Worm (Caenorhabditis elegans): ENCODE data around the gene akap-1.
A peak's percentile ranks its signal among the peaks of the same experiment; 100 is the strongest.

akap-1 gene

DNA sequence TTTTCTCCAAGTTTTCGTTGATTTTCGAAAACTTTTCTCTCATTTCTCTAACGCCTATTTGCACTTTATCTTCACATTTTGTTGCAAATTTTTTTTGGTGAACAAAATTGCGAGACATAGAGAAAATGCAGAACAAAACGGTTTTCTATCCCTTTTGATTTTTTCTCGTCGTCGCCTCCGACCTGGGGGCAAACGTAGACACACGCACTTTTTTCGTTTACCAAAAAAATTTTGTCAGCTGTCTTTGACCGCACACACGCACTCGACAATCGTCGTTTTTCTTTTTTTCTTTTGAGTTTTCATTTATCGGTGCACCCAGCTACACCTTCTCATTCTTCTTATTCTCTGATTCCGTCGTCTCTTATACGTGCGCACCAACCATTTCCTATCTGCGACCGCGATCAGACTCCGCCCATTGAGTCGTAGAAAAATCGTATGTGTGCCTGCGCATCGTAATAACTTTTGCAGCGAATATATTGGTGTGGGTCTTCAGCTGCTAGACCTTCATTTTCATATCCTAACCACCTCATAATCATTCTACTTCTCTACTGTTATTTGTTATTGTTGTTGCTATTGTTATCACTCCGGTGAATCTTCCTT, 9.2 kb downstream of the akap-1 start (continued):
- TF ChIP-seq egl-13 (tag; optimal IDR thresholded peaks at IDR 0.05) (no peak), elt-2 (tag; optimal IDR thresholded peaks at IDR 0.05) (no peak), dpl-1 (GFP tag; optimal IDR thresholded peaks at IDR 0.05) (peak; percentile 8 to 35 (median 19)), nhr-237 (tag; optimal IDR thresholded peaks at IDR 0.05) (peak; percentile 24), unc-130 (tag; optimal IDR thresholded peaks at IDR 0.05) (peak; percentile 57), ceh-8 (GFP tag; optimal IDR thresholded peaks at IDR 0.05) (no peak), nhr-77 (tag; optimal IDR thresholded peaks at IDR 0.05) (peak; percentile 53), ama-1 (optimal IDR thresholded peaks at IDR 0.05) (no peak), aha-1 (tag; optimal IDR thresholded peaks at IDR 0.05) (no peak), fkh-10 (GFP tag; optimal IDR thresholded peaks at IDR 0.05) (no peak), lin-35 (GFP tag; optimal IDR thresholded peaks at IDR 0.05) (peak in 1 of 2 experiments; percentile 54), irx-1 (tag; optimal IDR thresholded peaks at IDR 0.05) (peak; percentile 67), nhr-76 (tag; optimal IDR thresholded peaks at IDR 0.05) (no peak)

- TF ChIP-seq blmp-1 (tag; optimal IDR thresholded peaks at IDR 0.05) (peak; percentile 94), pqm-1 (tag; optimal IDR thresholded peaks at IDR 0.05) (no peak), jun-1 (tag; optimal IDR thresholded peaks at IDR 0.05) (no peak), lsy-2 (tag; optimal IDR thresholded peaks at IDR 0.05) (peak; percentile 46 to 59), nhr-85 (tag) (peak; percentile 96), swsn-7 (tag; optimal IDR thresholded peaks at IDR 0.05) (peak; percentile 4), xbp-1 (tag; optimal IDR thresholded peaks at IDR 0.05) (no peak), nhr-19 (GFP tag; conservative IDR thresholded peaks at IDR 0.05) (peak; percentile 35), F16B12.6 (tag; optimal IDR thresholded peaks at IDR 0.05) (no peak), mep-1 (tag; optimal IDR thresholded peaks at IDR 0.05) (peak; percentile 65), efl-3 (GFP tag; optimal IDR thresholded peaks at IDR 0.05) (peak; percentile 34), efl-1 (optimal IDR thresholded peaks at IDR 0.05) (peak in 1 of 2 experiments; percentile 4), efl-1 (GFP tag; optimal IDR thresholded peaks at IDR 0.05 in 1 of 2) (no peak), elt-3 (tag; optimal IDR thresholded peaks at IDR 0.05) (peak in 1 of 6 experiments; percentile 27), C04F5.9 (tag; optimal IDR thresholded peaks at IDR 0.05) (no peak), lin-39 (tag; optimal IDR thresholded peaks at IDR 0.05) (peak; percentile 58), nhr-90 (tag; optimal IDR thresholded peaks at IDR 0.05; ENCODE audit: poor library complexity) (peak; percentile 31), ceh-8 (GFP tag; optimal IDR thresholded peaks at IDR 0.05) (no peak), egl-27 (tag; optimal IDR thresholded peaks at IDR 0.05) (no peak), irx-1 (tag; optimal IDR thresholded peaks at IDR 0.05) (peak; percentile 22), nhr-20 (tag; optimal IDR thresholded peaks at IDR 0.05) (peak; percentile 65), mef-2 (tag; optimal IDR thresholded peaks at IDR 0.05) (peak; percentile 21), mab-9 (GFP tag; IDR thresholded peaks at IDR 0.05) (no peak), ces-1 (GFP tag; optimal IDR thresholded peaks at IDR 0.05) (no peak), snu-23 (GFP tag; optimal IDR thresholded peaks at IDR 0.05) (peak; percentile 60), nhr-47 (tag; optimal IDR thresholded peaks at IDR 0.05) (peak; percentile 53), nhr-71 (tag; optimal IDR thresholded peaks at IDR 0.05) (peak; percentile 75), sup-37 (GFP tag; optimal IDR thresholded peaks at IDR 0.05) (no peak), rnt-1 (tag; optimal IDR thresholded peaks at IDR 0.05) (peak; percentile 75), C34B4.2 (tag; optimal IDR thresholded peaks at IDR 0.05) (no peak), lin-35 (GFP tag; optimal IDR thresholded peaks at IDR 0.05) (peak in 1 of 2 experiments; percentile 10), lin-14 (GFP tag; optimal IDR thresholded peaks at IDR 0.05) (peak; percentile 81), unc-130 (tag; optimal IDR thresholded peaks at IDR 0.05) (no peak)
Observed at ce11 chrIII:6364395-6364794, 11.2 kb downstream of the akap-1 start.
